Worm (Caenorhabditis elegans): ENCODE measurements around the gene F26A1.3.

DNA sequence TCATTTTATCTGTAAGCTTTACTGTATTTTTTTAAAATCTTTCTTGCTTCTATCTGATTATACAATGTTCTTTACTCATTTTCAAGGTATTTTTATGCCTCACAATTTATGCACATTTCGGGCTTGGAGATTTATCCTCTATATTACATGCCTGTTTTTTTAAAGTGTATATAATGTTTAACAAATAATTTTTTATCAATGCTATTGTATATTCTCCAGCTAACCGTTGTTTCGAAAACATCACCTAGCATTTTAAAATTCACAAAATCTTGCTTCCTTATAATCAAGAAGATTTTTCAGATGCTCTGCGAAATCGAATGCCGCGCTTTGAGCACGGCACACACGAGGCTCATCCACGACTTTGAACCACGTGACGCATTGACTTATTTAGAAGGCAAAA is 25.3 kb downstream of the F26A1.3 start, which contains the start of gene ced-4:
- TF ChIP-seq dmd-4 (tag; optimal IDR thresholded peaks at IDR 0.05), result no peak
- TF ChIP-seq nhr-6 (tag; optimal IDR thresholded peaks at IDR 0.05), result no peak
- TF ChIP-seq nhr-77 (tag; optimal IDR thresholded peaks at IDR 0.05), result no peak
- no peak for TF ChIP-seq skn-1 (tag; optimal IDR thresholded peaks at IDR 0.05)
- no peak for TF ChIP-seq elt-3 (tag; optimal IDR thresholded peaks at IDR 0.05)
- no peak for TF ChIP-seq snpc-4 (tag; optimal IDR thresholded peaks at IDR 0.05)
- TF ChIP-seq nhr-11 (tag; optimal IDR thresholded peaks at IDR 0.05), result no peak
- no peak for TF ChIP-seq alr-1 (tag; optimal IDR thresholded peaks at IDR 0.05)
- TF ChIP-seq elt-1 (tag; optimal IDR thresholded peaks at IDR 0.05), result no peak
- TF ChIP-seq nhr-23 (tag; optimal IDR thresholded peaks at IDR 0.05), result no peak
- TF ChIP-seq mdl-1 (tag; optimal IDR thresholded peaks at IDR 0.05), result no peak
- TF ChIP-seq gmeb-1 (tag; optimal IDR thresholded peaks at IDR 0.05), result no peak

All from whole organism, L2 larva.